Fruit fly (Drosophila melanogaster): ENCODE measurements around the gene CG17568.

The CG17568 gene

dm6 chr2L:19201841-19202240 lies 20.3 kb upstream of the CG17568 start (continued):
- TF ChIP-seq sob (GFP tag; IDR thresholded peaks at IDR 0.05) = no peak
- no peak for TF ChIP-seq salm (tag; optimal IDR thresholded peaks at IDR 0.05)
- TF ChIP-seq usp (GFP tag; optimal IDR thresholded peaks at IDR 0.05) = no peak
- no peak for TF ChIP-seq jing (GFP tag; optimal IDR thresholded peaks at IDR 0.05)
- no peak for TF ChIP-seq hkb (optimal IDR thresholded peaks at IDR 0.05)
- peak; percentile 42; the same call in 1 of the 2 replicates for TF ChIP-seq hkb (GFP tag; IDR thresholded peaks at IDR 0.05)
- TF ChIP-seq MTF-1 (GFP tag; optimal IDR thresholded peaks at IDR 0.05; ENCODE audit: borderline replicate concordance) = no peak
- TF ChIP-seq unpg (GFP tag; optimal IDR thresholded peaks at IDR 0.05) = peak; percentile 8
- no peak for TF ChIP-seq CG11696 (GFP tag; IDR thresholded peaks at IDR 0.05)
- TF ChIP-seq Drgx (GFP tag; IDR thresholded peaks at IDR 0.05) = peak; percentile 67
- TF ChIP-seq en (GFP tag; optimal IDR thresholded peaks at IDR 0.05) = no peak
- peak; percentile 16 for TF ChIP-seq Ets65A (GFP tag)
- TF ChIP-seq pzg (GFP tag; optimal IDR thresholded peaks at IDR 0.05) = no peak
- TF ChIP-seq CG2116 (GFP tag; optimal IDR thresholded peaks at IDR 0.05) = no peak
- no peak for TF ChIP-seq CG14710 (tag; optimal IDR thresholded peaks at IDR 0.05)
- no peak for TF ChIP-seq otp (GFP tag; IDR thresholded peaks at IDR 0.05)
- TF ChIP-seq CG6683 (GFP tag; optimal IDR thresholded peaks at IDR 0.05) = no peak
- no peak for TF ChIP-seq CG13287 (GFP tag; IDR thresholded peaks at IDR 0.05; ENCODE audit: partially characterized antibody)
- peak; percentile 9 for TF ChIP-seq dmrt99B (tag; optimal IDR thresholded peaks at IDR 0.05)
- TF ChIP-seq chm (GFP tag; IDR thresholded peaks at IDR 0.05) = no peak
- TF ChIP-seq CHES-1-like (GFP tag; optimal IDR thresholded peaks at IDR 0.05) = no peak
- no peak for TF ChIP-seq fd3F (GFP tag; optimal IDR thresholded peaks at IDR 0.05)
- TF ChIP-seq CG11695 (GFP tag; IDR thresholded peaks at IDR 0.05) = no peak
- TF ChIP-seq CG2129 (GFP tag; IDR thresholded peaks at IDR 0.05; ENCODE audit: partially characterized antibody) = no peak
- TF ChIP-seq hb (GFP tag; IDR thresholded peaks at IDR 0.05; ENCODE audit: partially characterized antibody) = no peak
- TF ChIP-seq bbx (GFP tag; IDR thresholded peaks at IDR 0.05; ENCODE audit: partially characterized antibody) = no peak
- TF ChIP-seq sisA (GFP tag; IDR thresholded peaks at IDR 0.05) = peak; percentile 46
- TF ChIP-seq Ets97D (GFP tag; optimal IDR thresholded peaks at IDR 0.05) = no peak
- TF ChIP-seq prd (optimal IDR thresholded peaks at IDR 0.05) = no peak
- 0 out of 3 replicates have a peak, but pooled peaks have one; percentile 24 for TF ChIP-seq prd (GFP tag; IDR thresholded peaks at IDR 0.05)
- no peak for TF ChIP-seq CG6854 (GFP tag; optimal IDR thresholded peaks at IDR 0.05)
- no peak for TF ChIP-seq CG12219 (GFP tag; optimal IDR thresholded peaks at IDR 0.05)
- TF ChIP-seq CG10979 (tag; optimal IDR thresholded peaks at IDR 0.05) = peak; percentile 10
- TF ChIP-seq disco-r (GFP tag; optimal IDR thresholded peaks at IDR 0.05) = no peak
- peak; percentile 46 for TF ChIP-seq corto (GFP tag; optimal IDR thresholded peaks at IDR 0.05)
- peak; percentile 20 for TF ChIP-seq gem (tag; optimal IDR thresholded peaks at IDR 0.05)
- no peak for TF ChIP-seq ab (GFP tag; optimal IDR thresholded peaks at IDR 0.05)
- TF ChIP-seq sug (tag; optimal IDR thresholded peaks at IDR 0.05) = no peak
- peak; percentile 46; the same call in 1 of the 2 replicates for TF ChIP-seq CG17328 (GFP tag; IDR thresholded peaks at IDR 0.05)
- no peak for TF ChIP-seq CG15514 (GFP tag; optimal IDR thresholded peaks at IDR 0.05)
- TF ChIP-seq tio (GFP tag; optimal IDR thresholded peaks at IDR 0.05) = no peak
- TF ChIP-seq slou (GFP tag; optimal IDR thresholded peaks at IDR 0.05) = no peak
- no peak for TF ChIP-seq Lhr (GFP tag; optimal IDR thresholded peaks at IDR 0.05)
- TF ChIP-seq bcd (GFP tag; optimal IDR thresholded peaks at IDR 0.05) = no peak
- no peak for TF ChIP-seq NC2α (GFP tag; optimal IDR thresholded peaks at IDR 0.05)
- TF ChIP-seq Vsx1 (GFP tag; optimal IDR thresholded peaks at IDR 0.05) = no peak
- no peak for TF ChIP-seq CG3726 (GFP tag; IDR thresholded peaks at IDR 0.05)
- TF ChIP-seq ap (GFP tag; IDR thresholded peaks at IDR 0.05) = 0 out of 2 replicates have a peak, but pooled peaks have one; percentile 17
- TF ChIP-seq sens-2 (GFP tag; IDR thresholded peaks at IDR 0.05) = no peak
- no peak for TF ChIP-seq E2f2 (GFP tag; IDR thresholded peaks at IDR 0.05)
- TF ChIP-seq phol (tag; optimal IDR thresholded peaks at IDR 0.05) = peak; percentile 4
- no peak for TF ChIP-seq TFAM (GFP tag; optimal IDR thresholded peaks at IDR 0.05)
